Worm (Caenorhabditis elegans) whole organism, mixed stage, embryonic: ENCODE results near the gene C49C3.6.

ENCODE experiments used
- M03D4.4 ChIP-seq: sonication (generic microtip); optimal IDR thresholded peaks from 2 replicates; lab custom pipeline; 2017; ENCODE audit warnings: mild to moderate bottlenecking, missing genetic modification characterization, missing compliant biosample characterization
- bed-3 ChIP-seq: fragments of 200-800 bp; sonication (Bioruptor generic); optimal IDR thresholded peaks from 3 replicates; lab custom pipeline; 2018; ENCODE audit warnings: mild to moderate bottlenecking, missing genetic modification characterization, moderate library complexity, missing compliant biosample characterization
- blmp-1 ChIP-seq: fragments of 150-350 bp; optimal IDR thresholded peaks from 2 replicates; lab custom pipeline; 2014; ENCODE audit warnings: missing biosample characterization, missing genetic modification characterization
- ceh-39 ChIP-seq: fragments of 150-350 bp; optimal IDR thresholded peaks from 2 replicates; lab custom pipeline; 2014; ENCODE audit warnings: missing biosample characterization, missing genetic modification characterization
- ceh-43 ChIP-seq: fragments of 200-800 bp; sonication (Bioruptor generic); optimal IDR thresholded peaks from 2 replicates; lab custom pipeline; 2018; ENCODE audit warnings: mild to moderate bottlenecking, missing genetic modification characterization, moderate library complexity, missing compliant biosample characterization
- ceh-83 ChIP-seq: fragments of 200-800 bp; sonication (Bioruptor generic); optimal IDR thresholded peaks from 2 replicates; lab custom pipeline; 2018; ENCODE audit warnings: mild to moderate bottlenecking, missing genetic modification characterization, missing compliant biosample characterization
- ces-1 ChIP-seq: fragments of 150-350 bp; optimal IDR thresholded peaks from 2 replicates; lab custom pipeline; 2014; ENCODE audit warnings: missing biosample characterization, missing genetic modification reagents, missing genetic modification characterization
- drap-1 ChIP-seq: fragments of 200-800 bp; sonication (Bioruptor generic); optimal IDR thresholded peaks from 3 replicates; lab custom pipeline; 2018; ENCODE audit warnings: mild to moderate bottlenecking, missing genetic modification characterization, missing compliant biosample characterization
- flh-1 ChIP-seq: fragments of 200-800 bp; sonication (Bioruptor generic); optimal IDR thresholded peaks from 2 replicates; lab custom pipeline; 2018; ENCODE audit warnings: mild to moderate bottlenecking, missing genetic modification characterization, moderate library complexity, missing compliant biosample characterization
- ham-2 ChIP-seq: fragments of 200-800 bp; sonication (Bioruptor generic); optimal IDR thresholded peaks from 2 replicates; lab custom pipeline; 2018; ENCODE audit warnings: mild to moderate bottlenecking, missing genetic modification characterization, missing compliant biosample characterization
- lin-13 ChIP-seq: fragments of 150-350 bp; optimal IDR thresholded peaks from 2 replicates; lab custom pipeline; 2014; ENCODE audit warnings: missing biosample characterization, missing genetic modification characterization
- lin-32 ChIP-seq: fragments of 200-800 bp; sonication (Bioruptor generic); optimal IDR thresholded peaks from 2 replicates; lab custom pipeline; 2018; ENCODE audit warnings: mild to moderate bottlenecking, missing genetic modification characterization, missing compliant biosample characterization
- mab-5 ChIP-seq: fragments of 150-350 bp; optimal IDR thresholded peaks from 2 replicates; lab custom pipeline; 2014; ENCODE audit warnings: missing biosample characterization, missing genetic modification characterization
- mep-1 ChIP-seq: fragments of 150-350 bp; optimal IDR thresholded peaks from 2 replicates; lab custom pipeline; 2017; ENCODE audit warnings: missing biosample characterization, missing genetic modification reagents, missing genetic modification characterization, inconsistent platforms
- mls-2 ChIP-seq: sonication (generic microtip); optimal IDR thresholded peaks from 2 replicates; lab custom pipeline; 2016; ENCODE audit warnings: mild to moderate bottlenecking, missing genetic modification characterization, moderate library complexity, missing compliant biosample characterization
- nhr-12 ChIP-seq: fragments of 150-350 bp; optimal IDR thresholded peaks from 2 replicates; lab custom pipeline; 2014; ENCODE audit warnings: missing biosample characterization, missing genetic modification characterization
- nhr-2 ChIP-seq: fragments of 150-350 bp; optimal IDR thresholded peaks from 2 replicates; lab custom pipeline; 2014; ENCODE audit warnings: missing biosample characterization, missing genetic modification characterization
- nhr-237 ChIP-seq: fragments of 150-350 bp; optimal IDR thresholded peaks from 2 replicates; lab custom pipeline; 2014; ENCODE audit warnings: missing biosample characterization, missing genetic modification characterization
- nhr-28 ChIP-seq: fragments of 150-350 bp; optimal IDR thresholded peaks from 2 replicates; lab custom pipeline; 2014; ENCODE audit warnings: missing biosample characterization, missing genetic modification characterization
- nhr-76 ChIP-seq: sonication (generic microtip); optimal IDR thresholded peaks from 2 replicates; lab custom pipeline; 2017; ENCODE audit warnings: missing biosample characterization, missing genetic modification characterization
- pha-4 ChIP-seq: fragments of 150-350 bp; optimal IDR thresholded peaks from 2 replicates; lab custom pipeline; 2018; ENCODE audit warnings: missing biosample characterization, missing genetic modification reagents, missing genetic modification characterization
- sptf-1 ChIP-seq: sonication (generic microtip); optimal IDR thresholded peaks from 2 replicates; lab custom pipeline; 2017; ENCODE audit warnings: mild to moderate bottlenecking, missing genetic modification characterization, moderate library complexity, missing compliant biosample characterization
- tbx-8 ChIP-seq: fragments of 200-800 bp; sonication (Bioruptor generic); optimal IDR thresholded peaks from 2 replicates; lab custom pipeline; 2018; ENCODE audit warnings: mild to moderate bottlenecking, missing genetic modification characterization, moderate library complexity, missing compliant biosample characterization
- unc-120 ChIP-seq: sonication (generic microtip); optimal IDR thresholded peaks from 2 replicates; lab custom pipeline; 2017; ENCODE audit warnings: missing genetic modification characterization, missing compliant biosample characterization; ENCODE audit not compliant: poor library complexity, severe bottlenecking
- unc-62 ChIP-seq: fragments of 150-350 bp; optimal IDR thresholded peaks from 2 replicates; lab custom pipeline; 2014; ENCODE audit warnings: missing biosample characterization, missing genetic modification reagents, missing genetic modification characterization
- zip-8 ChIP-seq: fragments of 150-350 bp; optimal IDR thresholded peaks from 2 replicates; lab custom pipeline; 2014; ENCODE audit warnings: missing biosample characterization, missing genetic modification characterization
- ztf-11 ChIP-seq: fragments of 150-350 bp; optimal IDR thresholded peaks from 2 replicates; lab custom pipeline; 2014; ENCODE audit warnings: missing biosample characterization, missing genetic modification characterization

Gene C49C3.6

DNA sequence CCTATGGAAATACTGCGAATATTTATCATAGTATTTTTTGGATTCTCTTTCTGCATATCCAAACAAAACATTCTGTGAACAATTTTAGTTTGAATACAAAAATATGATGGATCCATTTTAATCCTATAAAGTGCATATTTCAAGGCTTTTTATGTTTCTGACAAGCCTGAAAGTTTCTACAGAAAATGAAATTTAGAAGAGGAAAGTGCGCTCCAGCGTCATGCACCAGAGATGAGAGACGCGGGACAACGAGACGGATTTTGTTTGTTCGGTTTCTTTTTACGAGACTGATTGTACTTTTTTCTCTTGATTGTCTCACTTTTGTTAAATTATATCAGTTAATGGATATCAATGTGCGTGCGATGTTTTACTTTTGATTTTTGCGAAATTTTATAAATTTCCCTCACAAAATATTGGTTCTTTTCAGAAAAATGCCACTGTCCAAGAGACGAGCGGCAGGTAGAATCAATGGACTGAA is at the start of gene C49C3.6:
TSS of gene C49C3.6 (plus strand) at position 428 of the 478 bp plus-strand sequence.
- TF ChIP-seq blmp-1 (tag; lab: Kevin White, UChicago), result no peak
- peak; percentile 73 for TF ChIP-seq ces-1 (GFP tag; lab: Kevin White, UChicago)

DNA sequence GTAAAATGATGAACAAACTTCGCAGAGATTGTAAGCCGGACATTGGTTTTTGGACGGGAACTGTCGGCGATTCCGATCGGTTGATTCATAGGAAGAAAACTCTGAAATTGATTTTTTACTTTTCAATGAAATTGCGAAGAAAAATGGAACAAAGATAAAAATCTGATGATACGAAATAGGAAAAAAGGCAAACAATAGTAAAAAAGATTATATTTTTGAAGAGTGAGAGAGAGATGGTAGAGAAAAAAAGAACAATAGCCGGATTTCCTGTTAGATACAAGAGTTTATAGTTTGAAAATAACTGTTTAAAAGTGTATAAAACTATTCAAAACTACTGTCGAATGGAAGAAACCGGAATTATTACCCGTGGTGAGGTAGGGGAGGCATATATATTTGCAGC is 47.2 kb upstream of the C49C3.6 start, which contains the start of gene nra-1:
TSS of gene nra-1 (minus strand) at position 101 of the 400 bp plus-strand sequence.
- TF ChIP-seq nhr-12 (tag; lab: Kevin White, UChicago) (no peak), lin-13 (tag; lab: Kevin White, UChicago) (no peak), mab-5 (tag; lab: Kevin White, UChicago) (no peak), ceh-43 (GFP tag; lab: Kevin White, UChicago) (no peak), ceh-83 (GFP tag; lab: Kevin White, UChicago) (no peak), M03D4.4 (tag; lab: Kevin White, UChicago) (no peak), sptf-1 (tag; lab: Kevin White, UChicago) (no peak), nhr-76 (tag; lab: Kevin White, UChicago) (no peak), mls-2 (tag; lab: Kevin White, UChicago) (no peak), tbx-8 (no peak), mep-1 (tag; lab: Kevin White, UChicago) (no peak), flh-1 (GFP tag; lab: Kevin White, UChicago) (no peak), ztf-11 (tag; lab: Kevin White, UChicago) (no peak), ham-2 (no peak), lin-32 (no peak), bed-3 (no peak), nhr-2 (no peak)

DNA sequence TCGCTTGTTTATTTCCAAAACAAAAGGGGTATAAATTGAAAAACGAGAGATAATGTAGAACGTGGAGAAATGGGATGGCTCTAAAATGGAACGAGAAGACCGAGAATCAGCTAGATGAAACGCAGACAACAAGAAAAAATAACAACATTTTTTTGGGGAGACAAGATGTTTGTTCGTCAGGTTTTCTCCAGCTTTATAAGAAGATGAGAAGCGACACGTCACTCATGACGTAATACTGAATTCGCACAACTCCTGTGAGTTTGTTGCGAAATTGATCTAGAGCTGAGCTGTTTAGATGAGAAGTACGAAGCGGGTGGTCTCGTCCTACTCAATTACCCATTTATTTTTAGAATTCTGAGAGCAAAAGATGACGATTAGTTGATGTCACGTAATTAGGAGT is 46.1 kb upstream of the C49C3.6 start:
- TF ChIP-seq zip-8 (tag; lab: Kevin White, UChicago) (peak; percentile 10), flh-1 (GFP tag; lab: Kevin White, UChicago) (no peak)

DNA sequence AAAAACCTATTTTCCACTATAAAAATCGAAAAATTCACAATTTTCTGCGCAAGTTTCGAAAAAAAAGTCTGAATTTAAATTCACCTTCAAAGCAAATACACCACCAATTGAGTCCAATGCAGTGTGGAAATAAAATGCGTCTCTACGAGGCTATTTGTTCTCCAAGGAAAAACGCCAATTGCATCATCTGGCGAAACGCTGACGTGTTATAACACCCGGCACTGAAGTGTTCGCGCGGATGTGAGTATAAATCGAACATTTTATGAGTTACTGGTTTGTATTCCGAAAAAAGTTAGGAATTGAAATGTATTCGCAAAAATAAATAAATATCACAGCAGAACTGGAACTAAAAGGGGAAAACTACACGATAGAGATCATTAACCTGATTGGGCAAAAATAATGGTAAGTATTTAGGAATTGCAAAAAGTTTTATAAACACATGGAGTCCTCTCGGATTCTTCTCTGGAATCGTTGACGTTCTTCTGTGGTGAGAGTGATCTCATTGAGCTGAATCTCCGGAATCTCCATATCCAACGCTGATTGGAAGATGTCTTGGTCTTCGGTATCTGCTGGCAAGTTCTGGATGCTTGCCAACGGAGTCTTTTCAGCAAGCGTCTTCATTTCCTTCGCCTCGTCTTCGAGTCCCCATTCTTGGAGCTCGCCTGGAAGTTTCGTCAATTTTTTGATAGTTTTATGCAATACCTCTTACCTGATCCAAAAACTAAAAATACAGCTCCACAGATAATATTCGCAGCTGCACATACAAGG is 43.2 kb upstream of the C49C3.6 start, which contains the start of gene zipt-7.1:
TSS of gene zipt-7.1 (minus strand) at position 232 of the 768 bp plus-strand sequence.
- TF ChIP-seq nhr-237 (tag; lab: Kevin White, UChicago) (no peak), pha-4 (tag; lab: Kevin White, UChicago) (no peak), sptf-1 (tag; lab: Kevin White, UChicago) (no peak), ceh-39 (tag; lab: Kevin White, UChicago) (no peak), lin-32 (no peak), mab-5 (tag; lab: Kevin White, UChicago) (no peak), zip-8 (tag; lab: Kevin White, UChicago) (no peak), nhr-28 (tag; lab: Kevin White, UChicago) (no peak), unc-120 (no peak), nhr-2 (no peak), unc-62 (GFP tag; lab: Kevin White, UChicago) (no peak), drap-1 (GFP tag; lab: Kevin White, UChicago) (no peak), nhr-76 (tag; lab: Kevin White, UChicago) (no peak), M03D4.4 (tag; lab: Kevin White, UChicago) (no peak), ztf-11 (tag; lab: Kevin White, UChicago) (no peak)

DNA sequence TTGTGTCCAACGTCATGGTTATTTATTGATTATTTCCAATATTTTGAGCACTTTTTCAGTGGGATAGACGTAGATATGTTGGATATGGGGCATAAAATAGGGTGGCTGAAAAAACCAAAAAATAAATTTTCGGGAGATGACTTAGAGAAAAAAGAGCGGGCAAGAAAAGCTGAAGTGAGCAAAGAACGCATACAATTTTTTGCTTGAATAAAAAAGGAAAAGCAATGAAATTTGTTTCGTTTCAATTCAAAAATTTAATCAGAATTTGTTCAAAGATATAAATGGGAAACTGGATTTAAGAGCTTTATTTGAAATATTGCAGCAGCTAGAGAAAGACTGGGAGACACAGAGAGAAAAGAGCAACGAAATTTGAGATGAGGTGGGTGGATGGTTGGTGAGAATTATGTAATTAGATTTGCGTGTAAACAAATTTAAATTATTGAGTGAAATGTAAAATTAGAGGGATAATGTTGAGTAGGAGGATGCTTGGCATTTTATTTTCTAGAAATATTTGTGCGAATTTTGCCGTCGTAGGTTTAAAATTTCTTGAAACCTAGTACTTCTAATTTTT is 39.6 kb upstream of the C49C3.6 start, which contains the start of the genes T28F3.11 and slc-17.4:
TSS of gene T28F3.11 (minus strand) at position 51 of the 571 bp plus-strand sequence.
TSS of gene slc-17.4 (minus strand) at position 105 of the 571 bp plus-strand sequence.
- TF ChIP-seq ces-1 (GFP tag; lab: Kevin White, UChicago) (peak; percentile 64), mab-5 (tag; lab: Kevin White, UChicago) (no peak)
- TF ChIP-seq, all 35 proteins: peak for 1

DNA sequence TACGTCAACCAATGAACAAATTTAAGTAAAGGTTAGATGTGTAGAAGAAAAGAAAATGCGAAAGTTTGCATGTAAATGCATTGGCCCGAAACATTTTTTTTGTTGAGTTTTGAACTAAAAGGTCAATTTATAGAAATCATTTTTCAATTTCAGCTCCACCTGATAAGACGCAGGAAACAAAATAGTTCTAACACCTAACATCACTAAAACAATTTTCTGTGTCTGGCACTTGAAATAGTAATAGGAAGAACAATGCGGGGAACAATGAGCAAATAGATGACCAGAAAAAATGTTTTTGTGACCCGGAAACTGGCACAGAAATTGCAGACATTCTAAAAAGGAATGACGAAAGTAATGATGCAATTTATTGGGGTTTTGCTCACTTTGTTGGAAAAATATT is 39.0 kb upstream of the C49C3.6 start:
- TF ChIP-seq unc-62 (GFP tag; lab: Kevin White, UChicago), result no peak
